Fruit fly (Drosophila melanogaster): ENCODE measurements around the gene eRF3.
A peak's percentile ranks its signal among the peaks of the same experiment; 100 is the strongest.

DNA sequence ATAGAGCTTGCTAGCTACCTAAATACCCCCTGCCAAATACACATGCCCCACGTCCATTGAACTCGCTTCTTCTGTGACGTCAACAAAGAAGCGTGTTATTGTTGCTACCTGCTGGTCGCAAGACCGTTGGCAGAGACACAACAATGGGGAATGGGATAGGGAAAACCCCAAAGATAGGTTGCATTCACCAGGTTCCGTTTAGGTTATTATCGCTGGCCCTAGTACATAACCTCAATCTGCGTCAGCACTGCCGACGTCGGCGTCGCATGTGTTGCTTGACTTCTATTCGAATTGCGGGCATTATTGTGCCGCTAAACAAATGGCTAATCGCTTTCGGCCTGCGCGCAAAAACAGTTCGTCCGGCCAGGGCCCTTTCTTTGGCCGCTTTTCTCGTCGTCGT, 1.2 kb downstream of the eRF3 start:
- no peak for TF ChIP-seq hb (GFP tag; IDR thresholded peaks at IDR 0.05; ENCODE audit: partially characterized antibody)
- no peak for TF ChIP-seq NC2α (GFP tag; optimal IDR thresholded peaks at IDR 0.05)
- no peak for TF ChIP-seq Bdp1 (GFP tag; optimal IDR thresholded peaks at IDR 0.05)
- TF ChIP-seq CG15601 (tag; optimal IDR thresholded peaks at IDR 0.05), result no peak
- no peak for TF ChIP-seq CG2129 (GFP tag; IDR thresholded peaks at IDR 0.05; ENCODE audit: partially characterized antibody)
- no peak for TF ChIP-seq Tbp (GFP tag; optimal IDR thresholded peaks at IDR 0.05)
- no peak for TF ChIP-seq CG18619 (GFP tag; optimal IDR thresholded peaks at IDR 0.05)
- TF ChIP-seq corto (GFP tag; optimal IDR thresholded peaks at IDR 0.05), result no peak
- TF ChIP-seq psq (GFP tag; optimal IDR thresholded peaks at IDR 0.05), result no peak
- TF ChIP-seq CG15479 (GFP tag; optimal IDR thresholded peaks at IDR 0.05), result peak; percentile 84
- TF ChIP-seq ro (GFP tag; IDR thresholded peaks at IDR 0.05), result no peak
- TF ChIP-seq pho (GFP tag; optimal IDR thresholded peaks at IDR 0.05), result no peak

All from whole organism, embryonic.